Worm (Caenorhabditis elegans) whole organism, L4/young adult: ENCODE measurements around the gene mek-1.

ENCODE experiments used
- W03F9.2 ChIP-seq: fragments of 150-350 bp; optimal IDR thresholded peaks from 2 replicates; lab custom pipeline; 2014; ENCODE audit warnings: missing biosample characterization, missing genetic modification characterization
- dao-5 ChIP-seq: sonication (generic microtip); optimal IDR thresholded peaks from 2 replicates; lab custom pipeline; 2016; ENCODE audit warnings: missing genotype, missing genetic modification characterization, moderate library complexity, missing compliant biosample characterization
- him-1 ChIP-seq: sonication (generic microtip); optimal IDR thresholded peaks from 2 replicates; lab custom pipeline; 2016; ENCODE audit warnings: missing genotype, missing genetic modification reagents, missing genetic modification characterization, missing compliant biosample characterization

DNA sequence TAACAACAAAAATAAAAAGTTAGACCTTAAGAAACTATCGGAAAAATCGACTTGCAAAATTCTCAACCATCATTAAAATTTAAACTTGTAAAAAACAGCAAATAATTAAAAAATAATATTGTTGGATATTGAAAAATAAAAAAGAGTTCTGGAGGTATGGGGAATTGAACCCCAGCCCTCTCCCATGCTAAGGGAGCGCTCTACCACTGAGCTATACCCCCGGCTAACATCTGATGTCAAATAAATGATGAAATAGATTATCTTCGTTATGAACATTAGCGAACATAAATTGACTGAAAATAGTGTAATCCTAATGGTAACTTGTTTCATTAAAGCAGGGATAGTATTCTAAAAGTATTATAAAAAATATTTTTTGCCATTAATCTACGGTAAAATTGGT lies 28.1 kb downstream of the mek-1 start:
- TF ChIP-seq dao-5 (tag; lab: Kevin White, UChicago) (no peak), him-1 (tag; lab: Kevin White, UChicago) (no peak), W03F9.2 (tag; lab: Kevin White, UChicago) (no peak)
